Worm (Caenorhabditis elegans) whole organism, midembryonic: ENCODE results near the gene ZK652.8.

Experiments used
- tab-1 ChIP-seq: fragments of 200-800 bp; sonication (Bioruptor generic); IDR thresholded peaks from 2 replicates; pipeline ENCODE4 v1.3.6; 2022; ENCODE audit warnings: missing genetic modification characterization, missing compliant biosample characterization
- ztf-29 ChIP-seq: fragments of 200-800 bp; sonication (Bioruptor generic); IDR thresholded peaks from 2 replicates; pipeline ENCODE4 v1.3.6; 2022; ENCODE audit warnings: missing genetic modification reagents, missing genetic modification characterization, missing compliant biosample characterization

DNA sequence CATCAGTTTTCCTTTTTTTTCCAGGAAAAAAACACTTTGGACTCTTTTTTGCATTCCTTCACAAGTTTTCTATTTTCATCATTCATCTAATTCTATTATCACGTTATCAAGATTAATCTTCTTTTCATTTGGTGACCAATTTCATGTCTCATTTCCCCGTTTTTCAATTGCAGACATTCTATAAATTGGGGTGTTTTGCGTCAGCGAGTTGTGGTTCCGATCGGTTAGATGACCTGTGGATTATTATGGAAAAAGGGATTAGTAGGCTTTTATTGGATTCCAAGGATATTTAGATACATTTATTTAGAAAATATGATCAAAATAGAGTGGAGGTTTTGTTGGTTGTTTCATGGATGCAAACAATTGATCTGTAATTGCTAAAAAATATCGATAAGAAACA lies 8.6 kb downstream of the ZK652.8 start:
- TF ChIP-seq tab-1 (GFP tag; lab: Robert Waterston, UW), result no peak
- no peak for TF ChIP-seq ztf-29 (GFP tag; lab: Robert Waterston, UW)
